Fruit fly (Drosophila melanogaster) ovary, adult (tissue): ENCODE results near the gene psd.
A peak's percentile ranks its signal among the peaks of the same experiment; 100 is the strongest.

Experiments
- CG17801 ChIP-seq: fragments of 200-800 bp; optimal IDR thresholded peaks from 2 replicates; lab custom pipeline; 2019; ENCODE audit warnings: missing biosample characterization, mild to moderate bottlenecking, missing genetic modification characterization, moderate library complexity; ENCODE audit not compliant: partially characterized antibody

Gene psd

DNA sequence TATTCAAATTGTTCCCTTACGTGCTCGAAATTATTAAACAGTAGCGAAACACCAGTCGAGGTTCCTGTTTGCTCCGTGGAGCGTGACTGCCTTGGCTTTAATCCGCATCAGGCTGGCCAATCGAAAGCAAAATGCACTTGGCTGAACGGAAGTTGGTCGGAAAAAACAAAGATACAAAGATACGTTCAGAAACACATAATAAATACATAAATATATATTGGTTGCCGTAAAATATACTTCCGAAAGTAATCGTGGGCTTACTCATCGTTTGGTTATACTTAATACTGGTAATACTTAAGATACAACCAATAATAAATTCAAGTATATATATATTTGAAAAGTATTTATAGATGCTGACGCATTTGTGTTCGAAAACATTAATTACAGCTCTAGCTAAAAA, at the start of gene psd:
psd (minus strand) TSS at position 101 of the 400 bp plus-strand sequence.
- no peak for TF ChIP-seq CG17801 (GFP tag; lab: Kevin White, UChicago)

DNA sequence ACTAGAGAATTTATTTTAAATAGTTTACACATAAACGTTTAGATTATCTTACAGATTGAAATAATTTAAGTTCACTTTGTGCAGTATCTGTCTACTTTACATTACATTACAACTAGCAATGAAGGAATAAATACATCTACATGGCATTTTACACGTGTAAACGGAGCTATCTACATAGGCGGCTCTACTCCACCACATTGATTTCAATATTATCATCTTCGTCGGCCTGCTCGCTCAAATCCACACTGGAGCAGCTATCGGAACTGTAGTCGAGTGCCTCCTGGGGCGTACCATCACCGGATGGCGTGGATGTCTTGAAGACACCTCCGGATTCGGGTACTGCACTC, 48.3 kb upstream of the psd start:
- TF ChIP-seq CG17801 (GFP tag; lab: Kevin White, UChicago) = no peak

DNA sequence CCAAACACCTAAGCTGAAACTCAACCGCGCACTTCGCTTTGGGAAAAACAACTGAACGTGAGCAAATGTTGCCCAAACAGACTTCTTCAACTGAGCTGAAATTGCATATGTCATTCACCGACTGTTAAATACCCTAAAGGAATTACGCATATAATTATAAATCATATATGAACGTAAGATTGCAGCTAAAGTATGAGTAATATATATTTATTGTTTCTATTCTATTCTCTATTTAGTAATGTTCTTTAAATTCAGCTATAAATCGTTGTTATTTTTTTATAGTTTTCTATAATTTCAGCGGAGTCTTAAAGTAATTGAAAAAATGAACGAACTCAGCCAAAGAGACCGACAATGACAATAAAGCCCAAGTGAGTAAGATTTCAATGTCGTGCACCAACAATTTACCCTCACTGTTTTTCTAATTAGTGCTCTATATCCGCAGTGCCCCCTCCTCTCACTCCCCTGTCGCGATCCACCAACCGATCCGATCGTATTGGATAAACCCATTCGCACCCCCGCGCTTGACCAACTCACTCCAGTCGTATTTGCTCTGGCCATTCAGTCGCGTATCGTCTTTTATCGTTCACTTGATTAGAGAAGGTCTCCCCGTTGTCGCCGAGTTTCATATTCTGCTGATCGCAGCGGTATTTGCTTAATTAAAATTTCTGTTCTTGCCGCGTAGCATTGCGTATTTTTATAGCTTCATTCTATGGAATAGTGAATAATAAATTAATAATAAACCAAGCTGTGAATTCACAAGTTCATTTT, 47.7 kb upstream of the psd start, which contains the start of gene CG9098:
CG9098 (minus strand) TSS at position 36 of the 768 bp plus-strand sequence.
- TF ChIP-seq CG17801 (GFP tag; lab: Kevin White, UChicago) = peak; percentile 68

DNA sequence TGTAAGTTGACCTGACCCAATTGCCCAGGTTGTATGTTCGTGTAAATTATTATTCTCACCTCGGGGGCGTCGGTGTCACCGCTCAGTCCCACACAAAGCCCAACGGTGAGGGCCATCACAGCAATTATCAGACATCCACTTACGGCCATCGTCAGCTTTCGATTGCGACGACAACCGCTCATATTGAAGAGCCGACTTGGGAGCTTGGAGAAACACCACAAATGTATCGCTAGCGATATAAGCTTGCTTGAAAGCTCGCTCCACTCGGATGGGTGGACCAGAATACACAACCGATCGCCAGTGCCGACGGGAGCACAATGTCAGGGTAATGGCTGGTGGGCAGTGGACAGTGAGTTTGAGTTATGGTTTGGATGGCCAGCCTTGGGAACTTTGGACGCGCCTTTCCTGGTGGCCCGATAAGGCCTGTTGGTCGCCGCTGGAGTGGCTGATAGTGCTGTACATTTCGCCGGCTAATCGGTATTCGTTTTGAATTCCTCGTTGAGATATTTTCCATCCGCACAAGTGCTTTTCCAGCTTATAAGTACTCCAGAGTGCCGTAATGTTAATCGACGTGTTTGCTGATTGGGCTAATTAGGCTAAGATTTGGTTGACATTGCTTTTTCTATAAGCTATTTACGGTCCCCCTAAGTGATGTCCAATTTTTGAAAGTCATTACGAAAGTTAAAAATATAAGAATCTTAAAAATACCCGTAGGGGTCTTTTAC, 41.9 kb upstream of the psd start, which contains the start of gene Gal:
Gal (minus strand) TSS at position 320 of the 725 bp plus-strand sequence.
- no peak for TF ChIP-seq CG17801 (GFP tag; lab: Kevin White, UChicago)

DNA sequence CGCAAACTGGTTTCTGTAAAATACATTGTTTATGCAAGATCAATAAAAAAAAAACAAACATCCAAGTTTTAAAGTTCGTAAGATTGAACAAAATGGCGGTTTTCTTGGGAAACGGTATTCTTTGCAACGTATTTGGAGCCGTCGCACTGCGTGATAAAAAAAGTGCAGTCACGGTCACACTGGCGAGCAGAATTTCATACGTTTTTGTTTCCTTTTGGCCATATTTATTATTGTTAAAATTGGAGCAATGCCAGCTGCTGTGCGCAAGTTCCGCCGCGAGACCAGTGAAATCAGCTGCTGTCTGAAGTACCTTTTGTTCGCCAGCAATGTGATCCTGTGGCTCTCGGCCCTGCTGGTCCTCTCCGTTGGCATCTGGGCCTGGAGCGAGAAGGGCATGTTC, 35.3 kb upstream of the psd start, which contains the start of gene Tsp26A:
Tsp26A (plus strand) TSS at position 164 of the 400 bp plus-strand sequence.
- TF ChIP-seq CG17801 (GFP tag; lab: Kevin White, UChicago) = no peak

DNA sequence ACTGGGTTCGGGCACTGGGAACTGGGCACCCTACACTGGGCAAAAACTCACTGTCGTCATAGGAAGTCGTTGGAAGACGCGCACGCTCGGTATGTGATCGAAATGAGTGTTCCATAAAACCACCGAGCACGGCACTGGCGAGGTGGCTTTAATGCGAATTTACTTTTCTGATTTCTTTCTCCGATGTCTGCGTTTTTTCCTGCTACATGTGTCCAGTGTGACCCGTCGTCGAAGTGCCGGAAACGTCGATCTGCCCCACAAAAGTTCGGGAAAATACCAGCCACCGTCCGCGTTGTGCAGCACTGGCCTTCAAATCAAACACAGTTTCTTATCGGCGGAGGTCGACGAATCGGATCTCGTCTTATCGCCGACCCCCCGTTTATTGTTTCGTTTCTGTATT, 34.5 kb upstream of the psd start, which contains the start of gene Kdm5:
Kdm5 (minus strand) TSS at position 255 of the 400 bp plus-strand sequence.
- TF ChIP-seq CG17801 (GFP tag; lab: Kevin White, UChicago) = peak; percentile 22

DNA sequence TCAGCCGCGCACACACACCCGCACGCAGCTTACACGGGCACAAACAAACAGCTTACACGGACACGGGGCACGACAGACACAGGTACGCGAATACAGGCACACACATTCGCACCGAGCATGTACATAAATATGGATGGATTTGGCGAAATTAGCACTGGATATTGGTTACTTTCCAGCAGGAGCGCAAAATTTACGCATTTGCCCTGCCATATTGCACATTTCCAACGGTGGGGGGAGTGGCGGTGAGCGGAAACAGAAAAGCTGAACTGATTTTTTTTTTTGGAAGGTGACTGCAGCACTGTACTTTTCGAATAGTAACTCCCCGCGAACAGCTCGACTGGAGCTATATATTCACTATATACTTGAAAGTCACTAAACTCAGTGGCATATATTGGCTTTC, 33.6 kb upstream of the psd start:
- no peak for TF ChIP-seq CG17801 (GFP tag; lab: Kevin White, UChicago)

DNA sequence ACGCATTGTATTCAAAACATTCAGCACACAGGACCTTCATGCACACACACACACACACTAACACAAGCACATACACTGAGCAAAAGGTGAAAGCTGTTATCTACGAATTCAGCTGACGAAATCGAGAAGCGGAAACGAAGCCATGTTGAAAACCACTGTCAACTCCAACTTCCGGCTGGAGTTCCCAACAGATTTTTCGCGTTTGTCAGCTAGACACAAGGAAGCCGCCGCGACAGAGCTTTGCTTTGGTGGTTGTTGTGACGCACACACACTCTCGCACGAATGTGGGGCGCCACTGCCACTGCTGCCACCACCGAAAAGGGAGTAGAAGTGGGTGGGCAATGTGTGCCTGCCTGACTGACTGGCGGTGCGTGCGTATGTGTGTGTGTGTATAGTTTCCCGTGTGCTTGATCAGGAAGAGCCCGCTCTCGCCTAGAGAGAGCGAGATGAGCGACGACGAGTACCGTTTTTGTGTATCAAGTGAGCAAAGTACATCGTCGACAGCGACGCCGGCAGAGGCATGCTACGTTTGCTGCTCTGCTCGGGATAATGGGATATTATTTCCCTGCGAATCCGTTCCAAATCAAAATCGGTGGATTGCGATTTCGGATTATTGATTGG, 33.0 kb upstream of the psd start:
- no peak for TF ChIP-seq CG17801 (GFP tag; lab: Kevin White, UChicago)

DNA sequence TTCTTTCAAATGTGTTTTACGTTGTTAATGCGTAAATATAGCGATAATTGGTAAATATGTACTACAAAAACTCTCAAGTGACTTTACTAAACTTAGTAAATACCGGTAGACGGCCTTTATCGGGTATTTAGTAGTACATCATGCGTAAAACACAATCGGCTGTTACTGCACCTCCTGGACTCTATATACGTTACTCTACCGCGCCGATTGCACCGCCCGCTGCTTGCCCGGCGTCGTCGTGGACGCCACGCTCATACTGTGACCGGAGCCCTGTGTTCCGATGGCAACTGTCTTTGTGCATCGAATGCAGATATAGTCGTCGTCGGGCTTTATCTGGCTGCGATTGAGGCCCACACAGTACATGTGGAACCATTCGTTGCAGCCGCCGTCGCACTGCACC, 25.7 kb upstream of the psd start:
- TF ChIP-seq CG17801 (GFP tag; lab: Kevin White, UChicago) = no peak

DNA sequence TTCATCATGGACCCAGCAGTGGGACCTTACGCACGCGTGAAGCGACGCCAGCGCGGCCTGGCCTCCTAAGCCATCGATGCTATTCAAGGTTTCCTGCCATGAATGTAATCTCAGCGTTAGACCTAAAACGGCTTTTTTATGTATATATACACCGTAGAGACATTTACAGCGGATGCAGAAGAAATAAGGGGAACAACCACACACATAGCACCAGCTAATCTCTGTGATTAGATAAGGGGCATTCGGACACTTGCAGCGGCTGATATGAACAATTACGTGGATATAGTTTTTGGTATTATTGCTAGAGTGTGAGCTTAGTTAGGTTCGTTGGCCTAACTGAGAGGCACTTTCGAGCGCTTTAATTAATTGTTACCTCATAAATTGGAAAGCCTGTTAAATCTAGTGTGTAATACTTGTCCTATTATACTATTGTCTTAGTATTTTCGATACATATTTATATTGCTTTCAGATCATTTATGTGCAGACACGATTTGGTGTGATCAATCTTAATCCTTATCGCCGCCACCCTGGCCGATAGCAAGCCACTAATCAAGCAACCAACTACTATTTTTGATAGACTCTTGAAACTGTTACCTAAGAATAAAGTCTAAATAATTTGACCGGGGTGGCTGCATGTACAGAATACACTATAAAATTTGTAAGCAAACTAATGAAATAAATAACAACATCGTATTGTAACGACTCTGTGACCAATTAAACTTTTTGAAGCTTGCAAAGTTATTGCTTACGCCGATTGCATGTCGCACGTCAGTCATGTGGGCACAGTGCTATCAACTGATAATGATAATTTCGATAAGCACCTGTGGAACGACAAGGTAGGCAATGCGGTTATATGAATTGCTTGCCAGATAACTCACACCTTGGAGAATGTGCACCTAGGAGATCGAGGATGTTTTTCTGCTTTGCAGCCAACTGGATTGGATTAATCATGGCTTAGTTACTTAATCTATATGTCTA, 23.7 kb upstream of the psd start:
- TF ChIP-seq CG17801 (GFP tag; lab: Kevin White, UChicago) = no peak

DNA sequence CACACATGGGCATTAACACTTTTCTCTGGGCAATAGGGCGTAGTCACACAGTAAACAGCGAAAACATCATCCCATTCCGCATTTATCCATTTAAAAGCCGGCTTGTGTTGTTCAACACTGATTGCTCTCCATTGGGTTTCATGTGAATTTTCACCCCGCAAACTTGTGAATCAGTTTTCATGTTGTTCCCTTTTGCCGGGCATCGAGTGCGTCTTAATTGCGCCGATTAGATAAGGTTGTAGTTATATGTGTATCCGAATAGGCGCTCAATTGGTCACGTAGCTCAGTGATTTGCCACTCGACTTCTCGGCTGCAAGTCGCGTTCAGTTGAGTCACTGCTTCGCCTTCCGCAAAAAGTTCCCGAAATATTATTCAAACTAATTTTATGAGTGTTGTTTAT, 22.2 kb upstream of the psd start:
- TF ChIP-seq CG17801 (GFP tag; lab: Kevin White, UChicago) = no peak

DNA sequence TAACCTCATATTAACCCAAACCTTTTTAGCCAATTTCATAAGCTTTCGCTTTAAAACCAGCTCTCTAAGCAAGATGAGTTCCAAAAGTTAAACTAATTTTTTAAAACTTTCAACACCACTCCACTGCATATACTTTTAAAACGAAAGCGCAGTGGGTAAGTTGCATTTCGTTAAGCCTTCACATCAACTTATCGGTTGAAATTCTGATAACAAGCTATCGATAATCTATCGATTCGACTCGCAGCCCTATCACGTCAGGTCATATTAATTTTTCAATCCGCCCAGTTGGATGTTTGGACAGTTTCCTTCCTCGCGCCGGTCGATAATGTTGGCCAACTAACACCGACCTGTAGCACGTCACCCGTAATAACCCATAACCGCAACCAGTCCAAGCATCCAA, 21.3 kb upstream of the psd start, which contains the start of gene ifc:
ifc (plus strand) TSS at position 255 of the 400 bp plus-strand sequence.
- TF ChIP-seq CG17801 (GFP tag; lab: Kevin White, UChicago) = peak; percentile 63

DNA sequence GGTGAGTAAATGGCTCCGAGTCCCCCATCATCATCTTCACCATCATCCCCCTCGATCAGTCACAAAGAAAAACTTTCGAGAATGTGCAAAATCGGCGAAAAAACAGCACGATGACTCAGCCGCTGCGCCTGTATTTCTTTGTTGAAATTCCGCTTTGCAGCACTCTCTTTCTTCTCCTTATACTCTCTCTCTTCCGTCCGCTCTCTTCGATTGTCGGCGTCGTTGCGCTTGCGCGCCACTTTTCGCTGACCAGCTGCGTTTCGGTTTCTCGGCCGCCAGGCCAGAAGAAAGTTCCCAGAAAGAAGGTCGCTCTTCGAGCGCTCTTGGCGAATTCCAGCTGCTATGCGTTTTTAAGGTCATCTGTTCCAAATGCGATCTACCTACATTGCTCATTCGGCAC, 18.5 kb upstream of the psd start:
- no peak for TF ChIP-seq CG17801 (GFP tag; lab: Kevin White, UChicago)
